Fruit fly (Drosophila melanogaster) whole organism, adult: Measurements from ENCODE around the gene ArfGAP1.

Experiments
- CG12768 ChIP-seq: fragments of 200-800 bp; sonication (Bioruptor generic); optimal IDR thresholded peaks from 2 replicates; lab custom pipeline; 2017; ENCODE audit warnings: missing biosample characterization, missing genetic modification characterization, mild to moderate bottlenecking, moderate library complexity, missing genetic modification reagents
- CG1620 ChIP-seq: fragments of 200-800 bp; sonication (Bioruptor generic); optimal IDR thresholded peaks from 2 replicates; lab custom pipeline; 2016; ENCODE audit warnings: missing biosample characterization, missing genetic modification characterization
- CG33017 ChIP-seq: fragments of 200-800 bp; sonication (Bioruptor generic); optimal IDR thresholded peaks from 2 replicates; lab custom pipeline; 2018; ENCODE audit warnings: missing biosample characterization, mild to moderate bottlenecking, missing genetic modification characterization, moderate library complexity
- CG5204 ChIP-seq: fragments of 200-800 bp; sonication (Bioruptor generic); optimal IDR thresholded peaks from 2 replicates; lab custom pipeline; 2016; ENCODE audit warnings: missing biosample characterization, missing genetic modification characterization
- CG7045 ChIP-seq: fragments of 200-800 bp; sonication (Bioruptor generic); optimal IDR thresholded peaks from 2 replicates; lab custom pipeline; 2017; ENCODE audit warnings: missing biosample characterization, mild to moderate bottlenecking, missing genetic modification characterization
- CG7101 ChIP-seq: fragments of 200-800 bp; sonication (Bioruptor generic); optimal IDR thresholded peaks from 2 replicates; lab custom pipeline; 2018; ENCODE audit warnings: missing biosample characterization, mild to moderate bottlenecking, missing genetic modification characterization, moderate library complexity
- Hr96 ChIP-seq: fragments of 200-800 bp; sonication (Bioruptor generic); optimal IDR thresholded peaks from 2 replicates; lab custom pipeline; 2016; ENCODE audit warnings: missing biosample characterization, missing genetic modification characterization
- Mnt ChIP-seq: fragments of 200-800 bp; sonication (Bioruptor generic); optimal IDR thresholded peaks from 2 replicates; lab custom pipeline; 2016; ENCODE audit warnings: missing biosample characterization, mild to moderate bottlenecking, missing genetic modification characterization
- cnc ChIP-seq, 2 experiments: fragments of >200 bp; optimal IDR thresholded peaks; 2 replicates each; lab custom pipeline; 2017
- kay ChIP-seq: fragments of 200-800 bp; sonication (Bioruptor generic); peaks from one replicate; lab custom pipeline; 2016; ENCODE audit warnings: missing biosample characterization, missing genetic modification characterization, borderline replicate concordance
- ovo ChIP-seq: fragments of 200-800 bp; sonication (Bioruptor generic); optimal IDR thresholded peaks from 2 replicates; lab custom pipeline; 2016; ENCODE audit warnings: missing biosample characterization, missing genetic modification characterization
- pad ChIP-seq: fragments of 200-800 bp; sonication (Bioruptor generic); optimal IDR thresholded peaks from 3 replicates; lab custom pipeline; 2017; ENCODE audit warnings: missing biosample characterization, missing genetic modification characterization, mild to moderate bottlenecking, moderate library complexity, missing genetic modification reagents
- tj ChIP-seq: fragments of 200-800 bp; sonication (Bioruptor generic); optimal IDR thresholded peaks from 3 replicates; lab custom pipeline; 2017; ENCODE audit warnings: missing biosample characterization, mild to moderate bottlenecking, missing genetic modification characterization, moderate library complexity
- toe ChIP-seq: fragments of 200-800 bp; sonication (Bioruptor generic); optimal IDR thresholded peaks from 2 replicates; lab custom pipeline; 2016; ENCODE audit warnings: missing biosample characterization, missing genetic modification characterization

- peak; percentile 72 for TF ChIP-seq toe (GFP tag; lab: Kevin White, UChicago)
- TF ChIP-seq cnc (optimal IDR thresholded peaks at IDR 0.05; lab: Kevin White, UChicago) = no peak
- no peak for TF ChIP-seq CG7101 (tag; lab: Kevin White, UChicago)
- no peak for TF ChIP-seq ovo
- TF ChIP-seq Hr96 = no peak
- no peak for TF ChIP-seq kay
- TF ChIP-seq CG5204 (GFP tag; lab: Kevin White, UChicago) = no peak
- no peak for TF ChIP-seq CG12768 (GFP tag; lab: Kevin White, UChicago)
- no peak for TF ChIP-seq tj (GFP tag; lab: Kevin White, UChicago)
- no peak for TF ChIP-seq pad
- no peak for TF ChIP-seq CG33017 (tag; lab: Kevin White, UChicago)
- TF ChIP-seq CG1620 (GFP tag; lab: Kevin White, UChicago) = no peak
- no peak for TF ChIP-seq Mnt (GFP tag; lab: Kevin White, UChicago)
- no peak for TF ChIP-seq CG7045
These were observed 17.1 kb upstream of the ArfGAP1 start for dm6 chr3L:12434432-12434831.
